Fruit fly (Drosophila melanogaster) whole organism, pupa: ENCODE data around the gene CG16700.
A peak's percentile ranks its signal among the peaks of the same experiment; 100 is the strongest.

ENCODE experiments used
- CG10348 ChIP-seq: fragments of 200-800 bp; sonication (Bioruptor generic); IDR thresholded peaks from 2 replicates; pipeline ENCODE4 v1.3.6; 2022; ENCODE audit warnings: missing biosample characterization, missing genetic modification characterization
- CG12605 ChIP-seq: fragments of 200-800 bp; sonication (Bioruptor generic); IDR thresholded peaks from 2 replicates; pipeline ENCODE4 v1.3.6; 2022; ENCODE audit warnings: missing biosample characterization, missing genetic modification characterization
- CG13204 ChIP-seq: fragments of 200-800 bp; sonication (Bioruptor generic); optimal IDR thresholded peaks from 2 replicates; lab custom pipeline; 2018; ENCODE audit warnings: missing biosample characterization, mild to moderate bottlenecking, missing genetic modification characterization, moderate library complexity
- CG14655 ChIP-seq: fragments of 200-800 bp; sonication (Bioruptor generic); optimal IDR thresholded peaks from 3 replicates; lab custom pipeline; 2017; ENCODE audit warnings: mild to moderate bottlenecking, missing biosample characterization, missing genetic modification reagents, missing genetic modification characterization
- CG15710 ChIP-seq: fragments of 200-800 bp; sonication (Bioruptor generic); optimal IDR thresholded peaks from 2 replicates; lab custom pipeline; 2018; ENCODE audit warnings: missing biosample characterization, mild to moderate bottlenecking, missing genetic modification characterization, moderate library complexity
- CG17806 ChIP-seq: fragments of 200-800 bp; sonication (Bioruptor generic); optimal IDR thresholded peaks from 2 replicates; lab custom pipeline; 2018; ENCODE audit warnings: missing biosample characterization, mild to moderate bottlenecking, missing genetic modification characterization, moderate library complexity
- CG32121 ChIP-seq: fragments of 200-800 bp; sonication (Bioruptor generic); IDR thresholded peaks from 2 replicates; pipeline ENCODE4 v1.3.6; 2022; ENCODE audit warnings: missing biosample characterization, missing genetic modification characterization
- CG34367 ChIP-seq: fragments of 200-800 bp; sonication (Bioruptor generic); optimal IDR thresholded peaks from 2 replicates; lab custom pipeline; 2018; ENCODE audit warnings: missing biosample characterization, mild to moderate bottlenecking, missing genetic modification characterization
- CG4496 ChIP-seq: fragments of 200-800 bp; sonication (Bioruptor generic); IDR thresholded peaks from 3 replicates; pipeline ENCODE4 v1.3.6; 2022; ENCODE audit warnings: missing biosample characterization, missing genetic modification characterization
- CG8159 ChIP-seq: fragments of 200-800 bp; sonication (Bioruptor generic); optimal IDR thresholded peaks from 3 replicates; lab custom pipeline; 2018; ENCODE audit warnings: missing biosample characterization, mild to moderate bottlenecking, missing genetic modification characterization, moderate library complexity
- CG8301 ChIP-seq: fragments of 200-800 bp; sonication (Bioruptor generic); optimal IDR thresholded peaks from 2 replicates; lab custom pipeline; 2018; ENCODE audit warnings: missing biosample characterization, mild to moderate bottlenecking, missing genetic modification characterization
- CG9948 ChIP-seq: fragments of 200-800 bp; sonication (Bioruptor generic); optimal IDR thresholded peaks from 2 replicates; lab custom pipeline; 2018; ENCODE audit warnings: missing biosample characterization, mild to moderate bottlenecking, missing genetic modification characterization, moderate library complexity
- D1 ChIP-seq: fragments of 200-800 bp; sonication (Bioruptor generic); optimal IDR thresholded peaks from 2 replicates; lab custom pipeline; 2018; ENCODE audit warnings: missing biosample characterization, mild to moderate bottlenecking, missing genetic modification characterization, moderate library complexity
- EcR ChIP-seq: fragments of 200-800 bp; sonication (Bioruptor generic); optimal IDR thresholded peaks from 3 replicates; lab custom pipeline; 2019; ENCODE audit warnings: missing biosample characterization, missing genetic modification characterization, mild to moderate bottlenecking, moderate library complexity, missing genetic modification reagents
- Ets98B ChIP-seq: fragments of 200-800 bp; sonication (Bioruptor generic); IDR thresholded peaks from 2 replicates; pipeline ENCODE4 v1.3.6; 2022; ENCODE audit warnings: missing biosample characterization, missing genetic modification characterization
- Pif1A ChIP-seq: fragments of 200-800 bp; sonication (Bioruptor generic); optimal IDR thresholded peaks from 3 replicates; lab custom pipeline; 2016; ENCODE audit warnings: missing biosample characterization, missing genetic modification characterization
- Pif1B ChIP-seq: fragments of 200-800 bp; sonication (Bioruptor generic); optimal IDR thresholded peaks from 3 replicates; lab custom pipeline; 2016; ENCODE audit warnings: missing biosample characterization, missing genetic modification characterization
- Snoo ChIP-seq: fragments of 200-800 bp; sonication (Bioruptor generic); optimal IDR thresholded peaks from 3 replicates; lab custom pipeline; 2017; ENCODE audit warnings: missing biosample characterization, mild to moderate bottlenecking, missing genetic modification characterization, inconsistent platforms
- fd96Ca ChIP-seq: fragments of 200-800 bp; sonication (Bioruptor generic); IDR thresholded peaks from 3 replicates; pipeline ENCODE4 v1.3.6; 2022; ENCODE audit warnings: missing biosample characterization, missing genetic modification characterization
- gl ChIP-seq: fragments of 200-800 bp; sonication (Bioruptor generic); optimal IDR thresholded peaks from 2 replicates; lab custom pipeline; 2018; ENCODE audit warnings: missing biosample characterization, mild to moderate bottlenecking, missing genetic modification characterization
- rn ChIP-seq: fragments of 200-800 bp; sonication (Bioruptor generic); IDR thresholded peaks from 2 replicates; pipeline ENCODE4 v1.3.6; 2022; ENCODE audit warnings: missing biosample characterization, missing genetic modification characterization

Gene CG16700

DNA sequence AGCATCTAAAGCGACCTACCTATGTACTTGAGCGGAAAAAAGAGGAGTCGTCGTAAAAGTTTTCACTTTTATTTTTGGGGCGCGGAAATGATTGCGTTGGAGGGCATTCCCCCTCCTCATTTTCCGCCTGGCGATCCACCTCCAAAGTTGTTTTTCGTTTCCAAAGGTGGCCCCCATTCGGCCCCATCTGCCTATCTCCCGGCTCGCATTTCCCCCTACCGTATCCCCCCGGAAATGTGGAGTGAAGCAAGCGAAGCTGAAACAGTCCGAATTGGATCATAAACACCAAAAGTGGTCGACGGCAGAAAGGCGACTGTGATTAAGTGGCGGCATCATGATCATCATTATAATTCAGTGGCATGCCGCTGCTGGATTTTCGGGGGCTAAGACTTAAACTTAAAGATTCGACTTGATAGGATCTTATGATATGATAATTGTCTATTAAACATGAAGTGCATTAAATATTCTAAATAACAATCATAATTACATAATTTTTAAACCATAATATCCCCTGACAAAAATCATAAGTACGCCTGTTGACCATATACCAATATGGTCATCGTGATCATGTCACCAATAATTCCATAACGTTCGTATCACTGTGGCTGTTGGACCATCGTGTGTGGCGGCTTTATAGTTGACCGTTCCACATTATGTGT lies 32.0 kb downstream of the CG16700 start:
- TF ChIP-seq CG9948 (tag; lab: Kevin White, UChicago) (peak; percentile 22), CG14655 (peak; percentile 43), CG12605 (GFP tag; lab: Robert Waterston, UW) (0 out of 2 replicates have a peak, but pooled peaks have one; percentile 23), gl (tag; lab: Kevin White, UChicago) (no peak), CG15710 (peak; percentile 44), CG10348 (GFP tag; lab: Robert Waterston, UW) (no peak; the same call in 1 of the 2 replicates), CG13204 (no peak), D1 (tag; lab: Kevin White, UChicago) (no peak), Pif1B (GFP tag; lab: Kevin White, UChicago) (peak; percentile 40), Ets98B (GFP tag; lab: Robert Waterston, UW) (peak; percentile 42; the same call in 1 of the 2 replicates), Snoo (peak; percentile 21), fd96Ca (GFP tag; lab: Robert Waterston, UW) (peak; percentile 25; the same call in 1 of the 3 replicates), EcR (GFP tag; lab: Kevin White, UChicago) (no peak), CG34367 (tag; lab: Kevin White, UChicago) (no peak), CG4496 (GFP tag; lab: Robert Waterston, UW) (peak; percentile 69; the same call in 2 of the 3 replicates), CG8301 (peak; percentile 35), CG8159 (tag; lab: Kevin White, UChicago) (peak; percentile 52), CG32121 (peak; percentile 67), rn (no peak), Pif1A (GFP tag; lab: Kevin White, UChicago) (peak; percentile 43), CG17806 (tag; lab: Kevin White, UChicago) (peak; percentile 33)

- peak; percentile 32 for TF ChIP-seq Pif1A (GFP tag; lab: Kevin White, UChicago)
- TF ChIP-seq gl (tag; lab: Kevin White, UChicago): peak; percentile 48
- peak; percentile 40 for TF ChIP-seq CG14655
- peak; percentile 9; the same call in 1 of the 2 replicates for TF ChIP-seq CG12605 (GFP tag; lab: Robert Waterston, UW)
- TF ChIP-seq CG4496 (GFP tag; lab: Robert Waterston, UW): peak; percentile 18; the same call in 2 of the 3 replicates
- peak; percentile 23 for TF ChIP-seq CG8301
- TF ChIP-seq CG9948 (tag; lab: Kevin White, UChicago): peak; percentile 20
- TF ChIP-seq CG13204: peak; percentile 19
- no peak for TF ChIP-seq CG10348 (GFP tag; lab: Robert Waterston, UW)
- peak; percentile 23 for TF ChIP-seq CG15710
- TF ChIP-seq Snoo: no peak
- TF ChIP-seq rn: no peak
- TF ChIP-seq CG34367 (tag; lab: Kevin White, UChicago): no peak
- peak; percentile 58 for TF ChIP-seq CG17806 (tag; lab: Kevin White, UChicago)
- TF ChIP-seq D1 (tag; lab: Kevin White, UChicago): no peak
- peak; percentile 55 for TF ChIP-seq CG8159 (tag; lab: Kevin White, UChicago)
- TF ChIP-seq CG32121: peak; percentile 41; the same call in 1 of the 2 replicates
- peak; percentile 37; the same call in 1 of the 3 replicates for TF ChIP-seq fd96Ca (GFP tag; lab: Robert Waterston, UW)
- TF ChIP-seq Ets98B (GFP tag; lab: Robert Waterston, UW): 0 out of 2 replicates have a peak, but pooled peaks have one; percentile 14
- peak; percentile 42 for TF ChIP-seq EcR (GFP tag; lab: Kevin White, UChicago)
- peak; percentile 46 for TF ChIP-seq Pif1B (GFP tag; lab: Kevin White, UChicago)
Observed at dm6 chrX:17125017-17125821, 33.6 kb downstream of the CG16700 start.

DNA sequence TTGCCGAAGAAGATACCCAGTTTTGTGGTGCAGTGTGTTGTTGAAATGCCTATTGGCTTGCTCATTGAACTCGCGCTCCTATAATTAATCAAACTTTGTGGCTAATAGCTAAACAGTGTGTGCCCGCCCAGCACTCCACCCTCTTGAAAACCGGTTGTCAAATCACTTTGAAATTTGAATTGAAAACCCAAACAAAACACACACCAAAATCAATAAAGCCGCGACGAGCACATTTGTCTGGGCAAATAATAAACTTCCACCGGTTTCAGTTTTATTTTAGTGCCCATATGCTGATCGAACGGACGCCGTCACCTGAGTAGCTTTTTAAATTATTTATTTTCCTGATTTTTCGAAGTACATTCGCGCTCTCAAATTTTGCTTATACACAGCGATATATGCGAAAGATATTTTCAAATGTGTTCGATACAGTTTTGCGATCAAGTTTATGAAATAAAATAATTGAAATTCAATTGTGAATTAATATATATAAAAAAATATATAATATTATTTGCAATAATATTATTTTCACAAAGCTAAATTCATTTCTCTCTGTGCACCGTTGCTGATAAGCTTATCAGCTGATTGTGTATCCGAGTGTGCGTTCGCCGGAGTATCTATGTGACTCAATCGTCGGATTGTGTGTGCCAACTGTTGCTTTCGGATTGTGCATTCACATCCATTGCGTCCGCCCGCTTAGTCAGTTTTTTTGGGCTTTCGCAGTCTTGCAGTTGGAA lies 38.2 kb downstream of the CG16700 start:
- TF ChIP-seq fd96Ca (GFP tag; lab: Robert Waterston, UW): no peak
- TF ChIP-seq CG34367 (tag; lab: Kevin White, UChicago): no peak
- TF ChIP-seq CG10348 (GFP tag; lab: Robert Waterston, UW): no peak
- TF ChIP-seq rn: no peak
- TF ChIP-seq CG32121: peak; percentile 62; the same call in 1 of the 2 replicates
- no peak for TF ChIP-seq CG9948 (tag; lab: Kevin White, UChicago)
- peak; percentile 17 for TF ChIP-seq Snoo
- no peak for TF ChIP-seq CG8159 (tag; lab: Kevin White, UChicago)
- TF ChIP-seq EcR (GFP tag; lab: Kevin White, UChicago): no peak
- TF ChIP-seq CG15710: peak; percentile 29
- peak; percentile 41 for TF ChIP-seq CG17806 (tag; lab: Kevin White, UChicago)
- TF ChIP-seq Pif1B (GFP tag; lab: Kevin White, UChicago): peak; percentile 52
- peak; percentile 58; the same call in 2 of the 3 replicates for TF ChIP-seq CG4496 (GFP tag; lab: Robert Waterston, UW)
- TF ChIP-seq Pif1A (GFP tag; lab: Kevin White, UChicago): peak; percentile 39
- peak; percentile 31 for TF ChIP-seq CG8301
- TF ChIP-seq D1 (tag; lab: Kevin White, UChicago): peak; percentile 9
- TF ChIP-seq Ets98B (GFP tag; lab: Robert Waterston, UW): peak; percentile 61; the same call in 1 of the 2 replicates
- no peak for TF ChIP-seq CG14655
- no peak for TF ChIP-seq gl (tag; lab: Kevin White, UChicago)
- TF ChIP-seq CG13204: no peak
- peak; percentile 23; the same call in 1 of the 2 replicates for TF ChIP-seq CG12605 (GFP tag; lab: Robert Waterston, UW)

- no peak for TF ChIP-seq rn
- TF ChIP-seq Ets98B (GFP tag; lab: Robert Waterston, UW): no peak
- no peak for TF ChIP-seq EcR (GFP tag; lab: Kevin White, UChicago)
- no peak for TF ChIP-seq CG34367 (tag; lab: Kevin White, UChicago)
- no peak for TF ChIP-seq Pif1B (GFP tag; lab: Kevin White, UChicago)
Observed at dm6 chrX:17132685-17133084, 41.0 kb downstream of the CG16700 start.
